Fruit fly (Drosophila melanogaster) whole organism, pupa: ENCODE measurements around the gene CG16820.

Source experiments
- CG13204 ChIP-seq: fragments of 200-800 bp; sonication (Bioruptor generic); optimal IDR thresholded peaks from 2 replicates; lab custom pipeline; 2018; ENCODE audit warnings: missing biosample characterization, mild to moderate bottlenecking, missing genetic modification characterization, moderate library complexity
- CG14655 ChIP-seq: fragments of 200-800 bp; sonication (Bioruptor generic); optimal IDR thresholded peaks from 3 replicates; lab custom pipeline; 2017; ENCODE audit warnings: mild to moderate bottlenecking, missing biosample characterization, missing genetic modification reagents, missing genetic modification characterization
- CG17806 ChIP-seq: fragments of 200-800 bp; sonication (Bioruptor generic); optimal IDR thresholded peaks from 2 replicates; lab custom pipeline; 2018; ENCODE audit warnings: missing biosample characterization, mild to moderate bottlenecking, missing genetic modification characterization, moderate library complexity
- CG32121 ChIP-seq: fragments of 200-800 bp; sonication (Bioruptor generic); IDR thresholded peaks from 2 replicates; pipeline ENCODE4 v1.3.6; 2022; ENCODE audit warnings: missing biosample characterization, missing genetic modification characterization
- CG34367 ChIP-seq: fragments of 200-800 bp; sonication (Bioruptor generic); optimal IDR thresholded peaks from 2 replicates; lab custom pipeline; 2018; ENCODE audit warnings: missing biosample characterization, mild to moderate bottlenecking, missing genetic modification characterization
- CG4496 ChIP-seq: fragments of 200-800 bp; sonication (Bioruptor generic); IDR thresholded peaks from 3 replicates; pipeline ENCODE4 v1.3.6; 2022; ENCODE audit warnings: missing biosample characterization, missing genetic modification characterization
- CG9948 ChIP-seq: fragments of 200-800 bp; sonication (Bioruptor generic); optimal IDR thresholded peaks from 2 replicates; lab custom pipeline; 2018; ENCODE audit warnings: missing biosample characterization, mild to moderate bottlenecking, missing genetic modification characterization, moderate library complexity
- D1 ChIP-seq: fragments of 200-800 bp; sonication (Bioruptor generic); optimal IDR thresholded peaks from 2 replicates; lab custom pipeline; 2018; ENCODE audit warnings: missing biosample characterization, mild to moderate bottlenecking, missing genetic modification characterization, moderate library complexity
- Ets98B ChIP-seq: fragments of 200-800 bp; sonication (Bioruptor generic); IDR thresholded peaks from 2 replicates; pipeline ENCODE4 v1.3.6; 2022; ENCODE audit warnings: missing biosample characterization, missing genetic modification characterization
- Pif1A ChIP-seq: fragments of 200-800 bp; sonication (Bioruptor generic); optimal IDR thresholded peaks from 3 replicates; lab custom pipeline; 2016; ENCODE audit warnings: missing biosample characterization, missing genetic modification characterization
- Pif1B ChIP-seq: fragments of 200-800 bp; sonication (Bioruptor generic); optimal IDR thresholded peaks from 3 replicates; lab custom pipeline; 2016; ENCODE audit warnings: missing biosample characterization, missing genetic modification characterization
- rn ChIP-seq: fragments of 200-800 bp; sonication (Bioruptor generic); IDR thresholded peaks from 2 replicates; pipeline ENCODE4 v1.3.6; 2022; ENCODE audit warnings: missing biosample characterization, missing genetic modification characterization

DNA sequence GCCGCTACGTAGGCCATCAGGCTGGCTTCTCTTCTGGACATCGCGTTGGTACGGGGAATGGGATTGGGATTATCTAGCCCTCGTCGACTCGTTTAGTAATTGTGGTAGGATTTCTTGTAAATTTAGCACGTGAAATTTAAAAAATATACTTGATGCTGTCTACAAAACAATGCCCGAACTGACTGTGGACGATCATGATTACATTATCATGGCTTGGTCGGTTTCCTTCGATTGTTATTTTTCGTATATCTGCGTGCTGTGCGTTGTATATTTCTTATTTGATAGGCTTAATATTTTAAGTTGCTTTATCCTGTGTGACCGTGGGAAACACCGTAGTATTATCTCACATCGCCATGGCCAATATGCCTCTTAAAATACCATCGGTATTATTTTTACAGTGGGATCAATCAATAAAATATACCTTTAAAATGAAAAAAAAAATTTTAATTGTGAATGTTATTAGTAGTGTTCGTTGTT lies 43.0 kb upstream of the CG16820 start, which contains the start of gene CG16972:
- TF ChIP-seq CG34367 (tag; lab: Kevin White, UChicago) (no peak), CG9948 (tag; lab: Kevin White, UChicago) (no peak), Pif1A (GFP tag; lab: Kevin White, UChicago) (no peak), CG32121 (GFP tag; lab: Robert Waterston, UW) (no peak), Ets98B (GFP tag; lab: Robert Waterston, UW) (no peak), rn (GFP tag; lab: Robert Waterston, UW) (no peak), CG17806 (no peak), CG14655 (GFP tag; lab: Kevin White, UChicago) (no peak), CG4496 (GFP tag; lab: Robert Waterston, UW) (no peak), CG13204 (GFP tag; lab: Kevin White, UChicago) (no peak), Pif1B (GFP tag; lab: Kevin White, UChicago) (no peak), D1 (tag; lab: Kevin White, UChicago) (no peak)
